Fruit fly (Drosophila melanogaster) whole organism, embryonic: ENCODE measurements around the gene Jupiter.

ENCODE experiments used
- Abd-B ChIP-seq: fragments of 200-800 bp; sonication (Bioruptor generic); optimal IDR thresholded peaks from 2 replicates; lab custom pipeline; 2018; ENCODE audit warnings: missing biosample characterization, mild to moderate bottlenecking, missing genetic modification characterization, moderate library complexity
- Bgb ChIP-seq: fragments of 200-800 bp; sonication (Bioruptor generic); IDR thresholded peaks from 2 replicates; pipeline ENCODE4 v1.3.6; 2022; ENCODE audit warnings: missing biosample characterization, missing genetic modification characterization; ENCODE audit not compliant: partially characterized antibody
- CG10431 ChIP-seq: fragments of 200-800 bp; sonication (Bioruptor generic); optimal IDR thresholded peaks from 3 replicates; lab custom pipeline; 2018; ENCODE audit warnings: missing biosample characterization, mild to moderate bottlenecking, missing genetic modification characterization
- CG10565 ChIP-seq: fragments of 200-800 bp; sonication (Bioruptor generic); optimal IDR thresholded peaks from 3 replicates; lab custom pipeline; 2016; ENCODE audit warnings: missing biosample characterization, mild to moderate bottlenecking, missing genetic modification characterization
- CG10654 ChIP-seq: fragments of 200-800 bp; sonication (Bioruptor generic); optimal IDR thresholded peaks from 2 replicates; lab custom pipeline; 2016; ENCODE audit warnings: missing biosample characterization, missing genetic modification characterization
- CG11456 ChIP-seq: fragments of 200-800 bp; sonication (Bioruptor generic); IDR thresholded peaks from 3 replicates; pipeline ENCODE4 v1.3.6; 2022; ENCODE audit warnings: missing biosample characterization, missing genetic modification characterization
- CG11560 ChIP-seq: fragments of 200-800 bp; sonication (Bioruptor generic); IDR thresholded peaks from 3 replicates; pipeline ENCODE4 v1.3.6; 2022; ENCODE audit warnings: missing biosample characterization, missing genetic modification characterization
- CG13424 ChIP-seq: fragments of 200-800 bp; sonication (Bioruptor generic); optimal IDR thresholded peaks from 2 replicates; lab custom pipeline; 2019; ENCODE audit warnings: missing biosample characterization, mild to moderate bottlenecking, missing genetic modification characterization, moderate library complexity
- CG13624 ChIP-seq: fragments of 200-800 bp; sonication (Bioruptor generic); optimal IDR thresholded peaks from 2 replicates; lab custom pipeline; 2016; ENCODE audit warnings: missing biosample characterization, missing genetic modification characterization
- CG15514 ChIP-seq: fragments of 200-800 bp; sonication (Bioruptor generic); optimal IDR thresholded peaks from 3 replicates; lab custom pipeline; 2017; ENCODE audit warnings: missing biosample characterization, missing genetic modification characterization, mild to moderate bottlenecking, moderate library complexity, missing genetic modification reagents
- CG16779 ChIP-seq: fragments of 200-800 bp; sonication (Bioruptor generic); IDR thresholded peaks from 2 replicates; pipeline ENCODE4 v1.3.6; 2022; ENCODE audit warnings: missing biosample characterization, missing genetic modification characterization
- CG16815 ChIP-seq: fragments of 200-800 bp; sonication (Bioruptor generic); optimal IDR thresholded peaks from 3 replicates; lab custom pipeline; 2017; ENCODE audit warnings: missing biosample characterization, mild to moderate bottlenecking, missing genetic modification characterization
- CG18764 ChIP-seq: fragments of 200-800 bp; sonication (Bioruptor generic); optimal IDR thresholded peaks from 3 replicates; lab custom pipeline; 2016; ENCODE audit warnings: missing biosample characterization, missing genetic modification characterization
- CG2678 ChIP-seq: fragments of 200-800 bp; sonication (Bioruptor generic); optimal IDR thresholded peaks from 3 replicates; lab custom pipeline; 2019; ENCODE audit warnings: missing biosample characterization, mild to moderate bottlenecking, missing genetic modification characterization, moderate library complexity
- CG31365 ChIP-seq: fragments of 200-800 bp; sonication (Bioruptor generic); optimal IDR thresholded peaks from 2 replicates; lab custom pipeline; 2018; ENCODE audit warnings: missing biosample characterization, mild to moderate bottlenecking, missing genetic modification characterization
- CG31388 ChIP-seq: fragments of 200-800 bp; sonication (Bioruptor generic); optimal IDR thresholded peaks from 2 replicates; lab custom pipeline; 2016; ENCODE audit warnings: missing biosample characterization, missing genetic modification characterization
- CG34224 ChIP-seq: fragments of 200-800 bp; sonication (Bioruptor generic); IDR thresholded peaks from 3 replicates; pipeline ENCODE4 v1.3.6; 2022; ENCODE audit warnings: missing biosample characterization, missing genetic modification characterization; ENCODE audit not compliant: partially characterized antibody
- CG3838 ChIP-seq: fragments of 200-800 bp; sonication (Bioruptor generic); optimal IDR thresholded peaks from 3 replicates; lab custom pipeline; 2016; ENCODE audit warnings: missing biosample characterization, missing genetic modification characterization
- CG4424 ChIP-seq: fragments of 200-800 bp; sonication (Bioruptor generic); optimal IDR thresholded peaks from 3 replicates; lab custom pipeline; 2016; ENCODE audit warnings: missing biosample characterization, missing genetic modification characterization
- CG5953 ChIP-seq: fragments of 200-800 bp; sonication (Bioruptor generic); IDR thresholded peaks from 2 replicates; pipeline ENCODE4 v1.3.6; 2022; ENCODE audit warnings: missing biosample characterization, missing genetic modification characterization
- CG6175 ChIP-seq: fragments of 200-800 bp; sonication (Bioruptor generic); IDR thresholded peaks from 3 replicates; pipeline ENCODE4 v1.3.6; 2022; ENCODE audit warnings: missing biosample characterization, missing genetic modification characterization
- CG6272 ChIP-seq: fragments of 200-800 bp; sonication (Bioruptor generic); IDR thresholded peaks from 2 replicates; pipeline ENCODE4 v1.3.6; 2022; ENCODE audit warnings: missing biosample characterization, missing genetic modification characterization
- CG7987 ChIP-seq: fragments of 200-800 bp; sonication (Bioruptor generic); optimal IDR thresholded peaks from 2 replicates; lab custom pipeline; 2018; ENCODE audit warnings: missing biosample characterization, mild to moderate bottlenecking, missing genetic modification characterization, moderate library complexity
- CG8290 ChIP-seq, 3 experiments: fragments of 200-800 bp; sonication (Bioruptor generic); optimal IDR thresholded peaks; 2 replicates each; lab custom pipeline; 2016 to 2019; ENCODE audit warnings: missing biosample characterization in 3 of 3, missing genetic modification characterization in 3 of 3, mild to moderate bottlenecking in 2 of 3, moderate library complexity in 1 of 3
- D19A ChIP-seq: fragments of 200-800 bp; optimal IDR thresholded peaks from 3 replicates; lab custom pipeline; 2019; ENCODE audit warnings: missing biosample characterization, mild to moderate bottlenecking, missing genetic modification characterization, moderate library complexity
- D19B ChIP-seq: fragments of 200-800 bp; sonication (Bioruptor generic); optimal IDR thresholded peaks from 2 replicates; lab custom pipeline; 2017; ENCODE audit warnings: missing biosample characterization, mild to moderate bottlenecking, missing genetic modification characterization
- E2f2 ChIP-seq: fragments of 200-800 bp; sonication (Bioruptor generic); IDR thresholded peaks from 2 replicates; pipeline ENCODE4 v1.3.6; 2022; ENCODE audit warnings: missing biosample characterization, missing genetic modification characterization
- HHEX ChIP-seq: fragments of 200-800 bp; sonication (Bioruptor generic); optimal IDR thresholded peaks from 3 replicates; lab custom pipeline; 2017; ENCODE audit warnings: missing biosample characterization, mild to moderate bottlenecking, missing genetic modification characterization, missing genetic modification reagents
- MESR4 ChIP-seq: fragments of 200-800 bp; sonication (Bioruptor generic); optimal IDR thresholded peaks from 2 replicates; lab custom pipeline; 2018; ENCODE audit warnings: missing biosample characterization, mild to moderate bottlenecking, missing genetic modification characterization, moderate library complexity
- Mrtf ChIP-seq: fragments of 200-800 bp; sonication (Bioruptor generic); IDR thresholded peaks from 3 replicates; pipeline ENCODE4 v1.3.6; 2022; ENCODE audit warnings: missing biosample characterization, missing genetic modification characterization
- NC2α ChIP-seq: fragments of 200-800 bp; sonication (Bioruptor generic); optimal IDR thresholded peaks from 2 replicates; lab custom pipeline; 2016; ENCODE audit warnings: missing biosample characterization, missing genetic modification characterization
- NK7.1 ChIP-seq: fragments of 200-800 bp; sonication (Bioruptor generic); optimal IDR thresholded peaks from 3 replicates; lab custom pipeline; 2016; ENCODE audit warnings: missing biosample characterization, missing genetic modification characterization
- Opbp ChIP-seq: fragments of 200-800 bp; sonication (Bioruptor generic); IDR thresholded peaks from 3 replicates; pipeline ENCODE4 v1.3.6; 2022; ENCODE audit warnings: missing biosample characterization, missing genetic modification characterization; ENCODE audit not compliant: partially characterized antibody
- Side ChIP-seq: fragments of 200-800 bp; sonication (Bioruptor generic); optimal IDR thresholded peaks from 2 replicates; lab custom pipeline; 2016; ENCODE audit warnings: missing biosample characterization, missing genetic modification characterization
- Taf1 ChIP-seq: fragments of 200-800 bp; sonication (Bioruptor generic); IDR thresholded peaks from 2 replicates; pipeline ENCODE4 v1.3.6; 2022; ENCODE audit warnings: missing biosample characterization, missing genetic modification characterization
- Tbp ChIP-seq: fragments of >200 bp; optimal IDR thresholded peaks from 2 replicates; lab custom pipeline; 2018; ENCODE audit warnings: missing biosample characterization, missing genetic modification characterization
- Usf ChIP-seq: fragments of 200-800 bp; sonication (Bioruptor generic); optimal IDR thresholded peaks from 2 replicates; lab custom pipeline; 2017; ENCODE audit warnings: missing genotype, missing biosample characterization, missing genetic modification characterization
- ab ChIP-seq: fragments of 200-800 bp; sonication (Bioruptor generic); optimal IDR thresholded peaks from 2 replicates; lab custom pipeline; 2016; ENCODE audit warnings: missing biosample characterization, missing genetic modification characterization
- ac ChIP-seq: fragments of 200-800 bp; sonication (Bioruptor generic); optimal IDR thresholded peaks from 3 replicates; lab custom pipeline; 2017; ENCODE audit warnings: missing biosample characterization, mild to moderate bottlenecking, missing genetic modification characterization
- az2 ChIP-seq: fragments of 200-800 bp; sonication (Bioruptor generic); optimal IDR thresholded peaks from 3 replicates; lab custom pipeline; 2016; ENCODE audit warnings: missing biosample characterization, missing genetic modification characterization
- dati ChIP-seq: fragments of 200-800 bp; sonication (Bioruptor generic); IDR thresholded peaks from 2 replicates; pipeline ENCODE4 v1.3.6; 2022; ENCODE audit warnings: missing biosample characterization, missing genetic modification characterization
- exex ChIP-seq: fragments of 200-800 bp; sonication (Bioruptor generic); optimal IDR thresholded peaks from 4 replicates; lab custom pipeline; 2018; ENCODE audit warnings: missing biosample characterization, mild to moderate bottlenecking, missing genetic modification characterization, moderate library complexity
- fu2 ChIP-seq: fragments of 200-800 bp; sonication (Bioruptor generic); optimal IDR thresholded peaks from 2 replicates; lab custom pipeline; 2016; ENCODE audit warnings: missing biosample characterization, missing genetic modification characterization
- grau ChIP-seq: fragments of 200-800 bp; optimal IDR thresholded peaks from 3 replicates; lab custom pipeline; 2019; ENCODE audit warnings: missing biosample characterization, mild to moderate bottlenecking, missing genetic modification characterization, moderate library complexity
- ind ChIP-seq: fragments of 200-800 bp; sonication (Bioruptor generic); optimal IDR thresholded peaks from 3 replicates; lab custom pipeline; 2016; ENCODE audit warnings: missing biosample characterization, missing genetic modification characterization
- mam ChIP-seq: fragments of 200-800 bp; sonication (Bioruptor generic); optimal IDR thresholded peaks from 3 replicates; lab custom pipeline; 2016; ENCODE audit warnings: missing biosample characterization, missing genetic modification characterization
- seq ChIP-seq: fragments of 200-800 bp; sonication (Bioruptor generic); IDR thresholded peaks from 2 replicates; pipeline ENCODE4 v1.3.6; 2022; ENCODE audit warnings: missing biosample characterization, missing genetic modification characterization
- tgo ChIP-seq: fragments of 200-800 bp; sonication (Bioruptor generic); IDR thresholded peaks from 3 replicates; pipeline ENCODE4 v1.3.6; 2022; ENCODE audit warnings: missing biosample characterization, missing genetic modification characterization
- tll ChIP-seq, 2 experiments: fragments of 200-800 bp in 1 of 2; fragments of >200 bp in 1 of 2; sonication (Bioruptor generic) in 1 of 2; optimal IDR thresholded peaks; 2 replicates each; lab custom pipeline; 2017 to 2019; ENCODE audit warnings: missing biosample characterization in 2 of 2, missing genetic modification characterization in 2 of 2, mild to moderate bottlenecking in 1 of 2, moderate library complexity in 1 of 2
- zfh1 ChIP-seq: fragments of 200-800 bp; sonication (Bioruptor generic); IDR thresholded peaks from 3 replicates; pipeline ENCODE4 v1.3.6; 2022; ENCODE audit warnings: missing biosample characterization, missing genetic modification characterization

Jupiter gene

dm6 chr3R:11623025-11623424, 3.3 kb upstream of the Jupiter start, which contains the start of gene CG14711 (continued):
- TF ChIP-seq grau (peak; percentile 85), CG31365 (no peak), CG4424 (GFP tag; lab: Kevin White, UChicago) (peak; percentile 88), CG10431 (peak; percentile 82), CG31388 (peak; percentile 62), NC2α (peak; percentile 27), D19B (GFP tag; lab: Kevin White, UChicago) (peak; percentile 48), Mrtf (GFP tag; lab: Robert Waterston, UW) (peak; percentile 82), Usf (GFP tag; lab: Kevin White, UChicago) (peak; percentile 26), dati (GFP tag; lab: Robert Waterston, UW) (no peak; the same call in 1 of the 2 replicates), fu2 (GFP tag; lab: Kevin White, UChicago) (peak; percentile 60), CG34224 (peak; percentile 87), Tbp (no peak), ac (GFP tag; lab: Kevin White, UChicago) (peak; percentile 26), Abd-B (GFP tag; lab: Kevin White, UChicago) (peak; percentile 91), CG13624 (GFP tag; lab: Kevin White, UChicago) (peak; percentile 53), CG3838 (peak; percentile 67), CG10654 (GFP tag; lab: Kevin White, UChicago) (peak; percentile 85), seq (GFP tag; lab: Robert Waterston, UW) (peak; percentile 76), CG15514 (GFP tag; lab: Kevin White, UChicago) (peak; percentile 86), Side (peak; percentile 45), MESR4 (GFP tag; lab: Kevin White, UChicago) (peak; percentile 64), CG6272 (GFP tag; lab: Robert Waterston, UW) (peak; percentile 77), CG11456 (peak; percentile 85), Bgb (GFP tag; lab: Robert Waterston, UW) (peak; percentile 58), Opbp (peak; percentile 59; the same call in 2 of the 3 replicates), HHEX (peak; percentile 78), Taf1 (GFP tag; lab: Robert Waterston, UW) (peak; percentile 51), CG2678 (no peak), CG18764 (GFP tag; lab: Kevin White, UChicago) (peak; percentile 98), mam (peak; percentile 63), az2 (GFP tag; lab: Kevin White, UChicago) (peak; percentile 90), zfh1 (GFP tag; lab: Robert Waterston, UW) (peak; percentile 82), CG8290 (GFP tag; optimal IDR thresholded peaks at IDR 0.05; lab: Kevin White, UChicago) (peak; percentile 64), CG8290 (tag; optimal IDR thresholded peaks at IDR 0.05; lab: Kevin White, UChicago) (peak in 1 of 2 experiments; percentile 76), E2f2 (GFP tag; lab: Robert Waterston, UW) (peak; percentile 81), D19A (tag; lab: Kevin White, UChicago) (no peak), CG13424 (peak; percentile 91), tll (GFP tag; optimal IDR thresholded peaks at IDR 0.05; lab: Kevin White, UChicago) (peak in 1 of 2 experiments; percentile 10), tgo (peak; percentile 82), CG10565 (GFP tag; lab: Kevin White, UChicago) (peak; percentile 11), NK7.1 (GFP tag; lab: Kevin White, UChicago) (no peak), CG5953 (GFP tag; lab: Robert Waterston, UW) (peak; percentile 61), ind (GFP tag; lab: Kevin White, UChicago) (peak; percentile 86), CG16779 (GFP tag; lab: Robert Waterston, UW) (0 out of 2 replicates have a peak, but pooled peaks have one; percentile 57), exex (tag; lab: Kevin White, UChicago) (peak; percentile 60), CG16815 (peak; percentile 69), ab (GFP tag; lab: Kevin White, UChicago) (no peak), CG6175 (GFP tag; lab: Robert Waterston, UW) (0 out of 3 replicates have a peak, but pooled peaks have one; percentile 10), CG7987 (GFP tag; lab: Kevin White, UChicago) (peak; percentile 66), CG11560 (peak; percentile 75)
